Fruit fly (Drosophila melanogaster) whole organism, embryonic: Measurements from ENCODE around the gene CG5910.

Source experiments
- Abd-B ChIP-seq: fragments of 200-800 bp; sonication (Bioruptor generic); optimal IDR thresholded peaks from 2 replicates; lab custom pipeline; 2018; ENCODE audit warnings: missing biosample characterization, mild to moderate bottlenecking, missing genetic modification characterization, moderate library complexity
- BEAF-32 ChIP-seq: fragments of 200-800 bp; sonication (Bioruptor generic); optimal IDR thresholded peaks from 3 replicates; lab custom pipeline; 2017; ENCODE audit warnings: missing biosample characterization, missing genetic modification characterization, mild to moderate bottlenecking, moderate library complexity, missing genetic modification reagents
- C15 ChIP-seq: fragments of 200-800 bp; sonication (Bioruptor generic); IDR thresholded peaks from 3 replicates; pipeline ENCODE4 v1.3.6; 2022; ENCODE audit warnings: missing biosample characterization, missing genetic modification characterization
- CG12071 ChIP-seq: fragments of 200-800 bp; sonication (Bioruptor generic); optimal IDR thresholded peaks from 3 replicates; lab custom pipeline; 2018; ENCODE audit warnings: missing biosample characterization, mild to moderate bottlenecking, missing genetic modification characterization
- CG12219 ChIP-seq: fragments of 200-800 bp; sonication (Bioruptor generic); optimal IDR thresholded peaks from 3 replicates; lab custom pipeline; 2018; ENCODE audit warnings: missing biosample characterization, mild to moderate bottlenecking, missing genetic modification characterization
- CG13287 ChIP-seq: fragments of 200-800 bp; sonication (Bioruptor generic); IDR thresholded peaks from 2 replicates; pipeline ENCODE4 v1.3.6; 2022; ENCODE audit warnings: missing biosample characterization, missing genetic modification characterization; ENCODE audit not compliant: partially characterized antibody
- CG13775 ChIP-seq: fragments of 200-800 bp; sonication (Bioruptor generic); optimal IDR thresholded peaks from 3 replicates; lab custom pipeline; 2017; ENCODE audit warnings: missing biosample characterization, mild to moderate bottlenecking, missing genetic modification characterization
- CG14965 ChIP-seq: fragments of 200-800 bp; sonication (Bioruptor generic); optimal IDR thresholded peaks from 2 replicates; lab custom pipeline; 2016; ENCODE audit warnings: missing biosample characterization, missing genetic modification characterization, borderline replicate concordance
- CG15696 ChIP-seq: fragments of 200-800 bp; sonication (Bioruptor generic); optimal IDR thresholded peaks from 2 replicates; lab custom pipeline; 2019; ENCODE audit warnings: missing biosample characterization, mild to moderate bottlenecking, missing genetic modification characterization, moderate library complexity
- CG17359 ChIP-seq: fragments of 200-800 bp; sonication (Bioruptor generic); optimal IDR thresholded peaks from 3 replicates; lab custom pipeline; 2018; ENCODE audit warnings: missing biosample characterization, mild to moderate bottlenecking, missing genetic modification characterization, moderate library complexity
- CG2199 ChIP-seq: fragments of 200-800 bp; sonication (Bioruptor generic); IDR thresholded peaks from 3 replicates; pipeline ENCODE4 v1.3.6; 2022; ENCODE audit warnings: missing biosample characterization, missing genetic modification characterization
- CG2889 ChIP-seq: fragments of 200-800 bp; sonication (Bioruptor generic); IDR thresholded peaks from 3 replicates; pipeline ENCODE4 v1.3.6; 2022; ENCODE audit warnings: missing biosample characterization, missing genetic modification characterization
- CG32767 ChIP-seq: fragments of 200-800 bp; sonication (Bioruptor generic); IDR thresholded peaks from 2 replicates; pipeline ENCODE4 v1.3.6; 2022; ENCODE audit warnings: missing biosample characterization, missing genetic modification characterization
- CG34376 ChIP-seq: fragments of 200-800 bp; sonication (Bioruptor generic); optimal IDR thresholded peaks from 2 replicates; lab custom pipeline; 2018; ENCODE audit warnings: missing biosample characterization, mild to moderate bottlenecking, missing genetic modification characterization
- CG4328 ChIP-seq: fragments of 200-800 bp; sonication (Bioruptor generic); optimal IDR thresholded peaks from 3 replicates; lab custom pipeline; 2017; ENCODE audit warnings: missing biosample characterization, missing genetic modification reagents, missing genetic modification characterization
- CG8944 ChIP-seq: fragments of 200-800 bp; sonication (Bioruptor generic); optimal IDR thresholded peaks from 3 replicates; lab custom pipeline; 2016; ENCODE audit warnings: missing biosample characterization, missing genetic modification characterization
- CG9797 ChIP-seq: fragments of 200-800 bp; sonication (Bioruptor generic); optimal IDR thresholded peaks from 3 replicates; lab custom pipeline; 2018; ENCODE audit warnings: missing biosample characterization, mild to moderate bottlenecking, missing genetic modification characterization
- CG9932 ChIP-seq: fragments of 200-800 bp; sonication (Bioruptor generic); IDR thresholded peaks from 2 replicates; pipeline ENCODE4 v1.3.6; 2022; ENCODE audit warnings: missing biosample characterization, missing genetic modification characterization
- CHES-1-like ChIP-seq: fragments of 200-800 bp; sonication (Bioruptor generic); optimal IDR thresholded peaks from 2 replicates; lab custom pipeline; 2016; ENCODE audit warnings: missing biosample characterization, missing genetic modification characterization
- Dad ChIP-seq: fragments of 200-800 bp; sonication (Bioruptor generic); optimal IDR thresholded peaks from 3 replicates; lab custom pipeline; 2016; ENCODE audit warnings: missing biosample characterization, missing genetic modification characterization
- Dp ChIP-seq: fragments of 200-800 bp; sonication (Bioruptor generic); optimal IDR thresholded peaks from 2 replicates; lab custom pipeline; 2018; ENCODE audit warnings: missing biosample characterization, mild to moderate bottlenecking, missing genetic modification characterization, moderate library complexity
- Dref ChIP-seq: fragments of 200-800 bp; sonication (Bioruptor generic); IDR thresholded peaks from 2 replicates; pipeline ENCODE4 v1.3.6; 2022; ENCODE audit warnings: missing biosample characterization, missing genetic modification characterization
- GATAe ChIP-seq: fragments of 200-800 bp; sonication (Bioruptor generic); conservative IDR thresholded peaks from 2 replicates; pipeline ENCODE4 v1.3.6; 2022; ENCODE audit warnings: missing biosample characterization, missing genetic modification characterization
- HHEX ChIP-seq: fragments of 200-800 bp; sonication (Bioruptor generic); optimal IDR thresholded peaks from 3 replicates; lab custom pipeline; 2017; ENCODE audit warnings: missing biosample characterization, mild to moderate bottlenecking, missing genetic modification characterization, missing genetic modification reagents
- Hey ChIP-seq: fragments of 200-800 bp; sonication (Bioruptor generic); optimal IDR thresholded peaks from 3 replicates; lab custom pipeline; 2018; ENCODE audit warnings: missing biosample characterization, mild to moderate bottlenecking, missing genetic modification characterization
- HmgZ ChIP-seq: fragments of 200-800 bp; sonication (Bioruptor generic); optimal IDR thresholded peaks from 2 replicates; lab custom pipeline; 2018; ENCODE audit warnings: missing biosample characterization, mild to moderate bottlenecking, missing genetic modification characterization
- Hmx ChIP-seq: fragments of 200-800 bp; sonication (Bioruptor generic); optimal IDR thresholded peaks from 2 replicates; lab custom pipeline; 2016; ENCODE audit warnings: missing biosample characterization, missing genetic modification characterization
- Hr51 ChIP-seq, 2 experiments: fragments of 200-800 bp; sonication (Bioruptor generic); optimal IDR thresholded peaks; 2 replicates in 1 of 2; 3 replicates in 1 of 2; lab custom pipeline; 2016 to 2018; ENCODE audit warnings: missing biosample characterization in 2 of 2, missing genetic modification characterization in 2 of 2, mild to moderate bottlenecking in 1 of 2, moderate library complexity in 1 of 2
- Max ChIP-seq: fragments of 200-800 bp; sonication (Bioruptor generic); optimal IDR thresholded peaks from 2 replicates; lab custom pipeline; 2016; ENCODE audit warnings: missing biosample characterization, mild to moderate bottlenecking, missing genetic modification characterization
- Med ChIP-seq: fragments of 200-800 bp; sonication (Bioruptor generic); peaks from one replicate; lab custom pipeline; 2016; ENCODE audit warnings: missing biosample characterization, missing genetic modification characterization, mild to moderate bottlenecking, inconsistent platforms, moderate library complexity
- Nf-YA ChIP-seq: fragments of 200-800 bp; sonication (Bioruptor generic); IDR thresholded peaks from 2 replicates; pipeline ENCODE4 v1.3.6; 2022; ENCODE audit warnings: missing biosample characterization, missing genetic modification characterization
- Oli ChIP-seq: fragments of 200-800 bp; sonication (Bioruptor generic); optimal IDR thresholded peaks from 2 replicates; lab custom pipeline; 2018; ENCODE audit warnings: missing biosample characterization, mild to moderate bottlenecking, missing genetic modification characterization, moderate library complexity
- Scr ChIP-seq: fragments of 200-800 bp; sonication (Bioruptor generic); IDR thresholded peaks from 2 replicates; pipeline ENCODE4 v1.3.6; 2022; ENCODE audit warnings: missing biosample characterization, missing genetic modification characterization; ENCODE audit not compliant: partially characterized antibody
- amos ChIP-seq: fragments of 200-800 bp; sonication (Bioruptor generic); IDR thresholded peaks from 2 replicates; pipeline ENCODE4 v1.3.6; 2022; ENCODE audit warnings: missing biosample characterization, missing genetic modification characterization; ENCODE audit not compliant: partially characterized antibody
- chn ChIP-seq: fragments of 200-800 bp; sonication (Bioruptor generic); optimal IDR thresholded peaks from 2 replicates; lab custom pipeline; 2016; ENCODE audit warnings: missing biosample characterization, missing genetic modification characterization
- crp ChIP-seq, 2 experiments: fragments of 200-800 bp; sonication (Bioruptor generic); optimal IDR thresholded peaks; 2 replicates in 1 of 2; 3 replicates in 1 of 2; lab custom pipeline; 2017; ENCODE audit warnings: missing biosample characterization in 2 of 2, missing genetic modification characterization in 2 of 2, mild to moderate bottlenecking in 1 of 2, moderate library complexity in 1 of 2
- emc ChIP-seq: fragments of 200-800 bp; sonication (Bioruptor generic); optimal IDR thresholded peaks from 2 replicates; lab custom pipeline; 2016; ENCODE audit warnings: missing biosample characterization, missing genetic modification characterization
- exex ChIP-seq: fragments of 200-800 bp; sonication (Bioruptor generic); optimal IDR thresholded peaks from 4 replicates; lab custom pipeline; 2018; ENCODE audit warnings: missing biosample characterization, mild to moderate bottlenecking, missing genetic modification characterization, moderate library complexity
- h ChIP-seq: fragments of >200 bp; optimal IDR thresholded peaks from 2 replicates; lab custom pipeline; 2017
- insv ChIP-seq, 2 experiments: fragments of 200-800 bp; sonication (Bioruptor generic); optimal IDR thresholded peaks; 3 replicates each; lab custom pipeline; 2016 to 2018; ENCODE audit warnings: missing biosample characterization in 2 of 2, missing genetic modification characterization in 2 of 2
- jigr1 ChIP-seq: fragments of 200-800 bp; sonication (Bioruptor generic); IDR thresholded peaks from 3 replicates; pipeline ENCODE4 v1.3.6; 2022; ENCODE audit warnings: missing biosample characterization, missing genetic modification characterization
- peb ChIP-seq: fragments of 200-800 bp; sonication (Bioruptor generic); IDR thresholded peaks from 2 replicates; pipeline ENCODE4 v1.3.6; 2022; ENCODE audit warnings: missing biosample characterization, missing genetic modification characterization
- row ChIP-seq: fragments of 200-800 bp; sonication (Bioruptor generic); IDR thresholded peaks from 3 replicates; pipeline ENCODE4 v1.3.6; 2022; ENCODE audit warnings: missing biosample characterization, missing genetic modification characterization
- sens-2 ChIP-seq: fragments of 200-800 bp; sonication (Bioruptor generic); IDR thresholded peaks from 2 replicates; pipeline ENCODE4 v1.3.6; 2022; ENCODE audit warnings: missing biosample characterization, missing genetic modification characterization
- sim ChIP-seq: fragments of 200-800 bp; sonication (Bioruptor generic); IDR thresholded peaks from 2 replicates; pipeline ENCODE4 v1.3.6; 2022; ENCODE audit warnings: missing biosample characterization, missing genetic modification characterization
- sug ChIP-seq: fragments of 200-800 bp; optimal IDR thresholded peaks from 2 replicates; lab custom pipeline; 2019; ENCODE audit warnings: missing biosample characterization, mild to moderate bottlenecking, missing genetic modification characterization, moderate library complexity
- toy ChIP-seq: fragments of 200-800 bp; sonication (Bioruptor generic); IDR thresholded peaks from 2 replicates; pipeline ENCODE4 v1.3.6; 2022; ENCODE audit warnings: missing biosample characterization, missing genetic modification characterization
- usp ChIP-seq: fragments of >200 bp; optimal IDR thresholded peaks from 2 replicates; lab custom pipeline; 2017; ENCODE audit warnings: missing biosample characterization, missing genetic modification characterization
- yki ChIP-seq: fragments of >200 bp; optimal IDR thresholded peaks from 3 replicates; lab custom pipeline; 2018

CG5910 gene

dm6 chr3L:20491525-20492132, 49.4 kb downstream of the CG5910 start, which contains the start of gene ND-39 (continued):
- TF ChIP-seq HmgZ (tag; lab: Kevin White, UChicago) (peak; percentile 24), yki (lab: Kevin White, UChicago) (no peak), insv (GFP tag; optimal IDR thresholded peaks at IDR 0.05; lab: Kevin White, UChicago) (no peak), GATAe (GFP tag; lab: Robert Waterston, UW) (peak; percentile 98), Med (GFP tag; lab: Kevin White, UChicago) (peak; percentile 42), chn (GFP tag; lab: Kevin White, UChicago) (no peak), C15 (GFP tag; lab: Robert Waterston, UW) (no peak), CHES-1-like (no peak), CG12219 (no peak), crp (GFP tag; optimal IDR thresholded peaks at IDR 0.05; lab: Kevin White, UChicago) (no peak), CG8944 (GFP tag; lab: Kevin White, UChicago) (no peak), Scr (GFP tag; lab: Robert Waterston, UW) (0 out of 2 replicates have a peak, but pooled peaks have one; percentile 14), CG12071 (GFP tag; lab: Kevin White, UChicago) (no peak), CG13287 (GFP tag; lab: Robert Waterston, UW) (peak; percentile 54), CG32767 (GFP tag; lab: Robert Waterston, UW) (no peak), BEAF-32 (GFP tag; lab: Kevin White, UChicago) (peak; percentile 47), Hr51 (GFP tag; optimal IDR thresholded peaks at IDR 0.05; lab: Kevin White, UChicago) (no peak), CG17359 (tag; lab: Kevin White, UChicago) (no peak), row (GFP tag; lab: Robert Waterston, UW) (peak; percentile 34; the same call in 1 of the 3 replicates), Dref (peak; percentile 54), amos (GFP tag; lab: Robert Waterston, UW) (no peak; the same call in 1 of the 2 replicates), jigr1 (GFP tag; lab: Robert Waterston, UW) (no peak), Abd-B (GFP tag; lab: Kevin White, UChicago) (no peak), exex (peak; percentile 89), emc (GFP tag; lab: Kevin White, UChicago) (no peak), Oli (tag; lab: Kevin White, UChicago) (no peak), sug (peak; percentile 63), Hey (peak; percentile 7), CG4328 (no peak), CG2889 (no peak), CG34376 (GFP tag; lab: Kevin White, UChicago) (peak; percentile 35), usp (GFP tag; lab: Kevin White, UChicago) (no peak), Dp (GFP tag; lab: Kevin White, UChicago) (peak; percentile 65)

dm6 chr3L:20493417-20494261, 51.4 kb downstream of the CG5910 start:
- TF ChIP-seq sens-2 (GFP tag; lab: Robert Waterston, UW) (0 out of 2 replicates have a peak, but pooled peaks have one; percentile 20), sim (0 out of 2 replicates have a peak, but pooled peaks have one; percentile 44), CG9797 (GFP tag; lab: Kevin White, UChicago) (no peak), h (lab: Kevin White, UChicago) (no peak), peb (GFP tag; lab: Robert Waterston, UW) (peak; percentile 48; the same call in 1 of the 2 replicates), CG14965 (GFP tag; lab: Kevin White, UChicago) (no peak), CG2199 (no peak), CG13775 (GFP tag; lab: Kevin White, UChicago) (no peak), Hmx (GFP tag; lab: Kevin White, UChicago) (peak; percentile 57), toy (GFP tag; lab: Robert Waterston, UW) (0 out of 2 replicates have a peak, but pooled peaks have one; percentile 33), Max (GFP tag; lab: Kevin White, UChicago) (peak; percentile 12), HHEX (peak; percentile 72), Nf-YA (GFP tag; lab: Robert Waterston, UW) (peak; percentile 71), CG15696 (tag; lab: Kevin White, UChicago) (peak; percentile 35), CG9932 (peak; percentile 77), Dad (GFP tag; lab: Kevin White, UChicago) (peak; percentile 21)
